Fruit fly (Drosophila melanogaster) whole organism, adult: Measurements from ENCODE around the gene CG45413.

Source experiments
- CG33017 ChIP-seq: fragments of 200-800 bp; sonication (Bioruptor generic); optimal IDR thresholded peaks from 2 replicates; lab custom pipeline; 2018; ENCODE audit warnings: missing biosample characterization, mild to moderate bottlenecking, missing genetic modification characterization, moderate library complexity
- bab1 ChIP-seq: fragments of 200-800 bp; sonication (Bioruptor generic); optimal IDR thresholded peaks from 3 replicates; lab custom pipeline; 2019; ENCODE audit warnings: missing biosample characterization, mild to moderate bottlenecking, missing genetic modification characterization, moderate library complexity
- cic ChIP-seq: fragments of 200-800 bp; sonication (Bioruptor generic); optimal IDR thresholded peaks from 2 replicates; lab custom pipeline; 2017; ENCODE audit warnings: missing biosample characterization, mild to moderate bottlenecking, missing genetic modification characterization, moderate library complexity
- ovo ChIP-seq: fragments of 200-800 bp; sonication (Bioruptor generic); optimal IDR thresholded peaks from 2 replicates; lab custom pipeline; 2016; ENCODE audit warnings: missing biosample characterization, missing genetic modification characterization

dm6 chr3L:6961992-6962570 is 30.3 kb upstream of the CG45413 start:
- TF ChIP-seq bab1 (GFP tag; lab: Kevin White, UChicago): no peak
- TF ChIP-seq ovo (GFP tag; lab: Kevin White, UChicago): no peak
- TF ChIP-seq CG33017 (tag; lab: Kevin White, UChicago): no peak
- peak; percentile 31 for TF ChIP-seq cic (GFP tag; lab: Kevin White, UChicago)
